Worm (Caenorhabditis elegans): ENCODE results near the gene mlc-2.
A peak's percentile ranks its signal among the peaks of the same experiment; 100 is the strongest.

mlc-2 gene

ce11 chrX:17479694-17480574 lies 23.5 kb upstream of the mlc-2 start (continued):
- TF ChIP-seq F49E8.2 (tag; optimal IDR thresholded peaks at IDR 0.05; ENCODE audit: borderline replicate concordance), result no peak
- no peak for TF ChIP-seq nhr-237 (tag; optimal IDR thresholded peaks at IDR 0.05)
- no peak; the same call in 1 of the 2 replicates for TF ChIP-seq daf-19 (GFP tag; conservative IDR thresholded peaks at IDR 0.05)
- no peak for TF ChIP-seq ztf-11 (tag; optimal IDR thresholded peaks at IDR 0.05)
- peak; percentile 58 for TF ChIP-seq ama-1 (optimal IDR thresholded peaks at IDR 0.05)
- TF ChIP-seq lin-1 (GFP tag; IDR thresholded peaks at IDR 0.05), result peak; percentile 9; the same call in 1 of the 2 replicates
- TF ChIP-seq F44E2.7 (GFP tag; IDR thresholded peaks at IDR 0.05), result no peak
- TF ChIP-seq egl-27 (tag; optimal IDR thresholded peaks at IDR 0.05), result peak; percentile 45
- peak; percentile 2 for TF ChIP-seq zfp-2 (tag; optimal IDR thresholded peaks at IDR 0.05)
- peak; percentile 94 for TF ChIP-seq hlh-30 (tag; optimal IDR thresholded peaks at IDR 0.05; ENCODE audit: insufficient read depth)
- TF ChIP-seq php-3 (GFP tag; IDR thresholded peaks at IDR 0.05), result 0 out of 2 replicates have a peak, but pooled peaks have one; percentile 29
- no peak for TF ChIP-seq lin-39 (tag; optimal IDR thresholded peaks at IDR 0.05)
- TF ChIP-seq F37D6.2 (tag; optimal IDR thresholded peaks at IDR 0.05), result peak; percentile 91
- peak; percentile 52; the same call in 1 of the 2 replicates for TF ChIP-seq vab-7 (GFP tag; IDR thresholded peaks at IDR 0.05)
- TF ChIP-seq dve-1 (tag; optimal IDR thresholded peaks at IDR 0.05; ENCODE audit: insufficient read depth), result peak; percentile 83
- TF ChIP-seq dmd-8 (GFP tag; IDR thresholded peaks at IDR 0.05), result no peak
- peak; percentile 54 to 93 for TF ChIP-seq daf-16 (GFP tag; optimal IDR thresholded peaks at IDR 0.05)
- TF ChIP-seq daf-16 (tag; optimal IDR thresholded peaks at IDR 0.05), result peak; percentile 78
- TF ChIP-seq dpl-1 (GFP tag; optimal IDR thresholded peaks at IDR 0.05), result peak; percentile 44
- peak; percentile 29 for TF ChIP-seq spr-3 (GFP tag; optimal IDR thresholded peaks at IDR 0.05)
- peak; percentile 67 to 82 for TF ChIP-seq lsy-2 (tag; optimal IDR thresholded peaks at IDR 0.05)
- TF ChIP-seq lir-3 (tag; optimal IDR thresholded peaks at IDR 0.05), result no peak
- TF ChIP-seq mdt-29 (GFP tag; IDR thresholded peaks at IDR 0.05), result peak; percentile 82
- no peak for TF ChIP-seq fos-1 (tag; optimal IDR thresholded peaks at IDR 0.05)
- TF ChIP-seq lin-38 (GFP tag; IDR thresholded peaks at IDR 0.05), result peak; percentile 41
- TF ChIP-seq nhr-77 (tag; optimal IDR thresholded peaks at IDR 0.05), result no peak
- no peak for TF ChIP-seq mxl-2 (GFP tag; conservative IDR thresholded peaks at IDR 0.05)
- TF ChIP-seq mxl-3 (GFP tag; optimal IDR thresholded peaks at IDR 0.05), result peak; percentile 96
- no peak for TF ChIP-seq ceh-82 (tag; optimal IDR thresholded peaks at IDR 0.05)
- peak; percentile 80 to 90 for TF ChIP-seq mdl-1 (tag; optimal IDR thresholded peaks at IDR 0.05)
- TF ChIP-seq lin-13 (GFP tag; optimal IDR thresholded peaks at IDR 0.05), result no peak
- TF ChIP-seq unc-130 (GFP tag; optimal IDR thresholded peaks at IDR 0.05), result no peak
- no peak for TF ChIP-seq F26F4.8 (GFP tag; conservative IDR thresholded peaks at IDR 0.05)
- peak; percentile 5 for TF ChIP-seq attf-4 (tag; optimal IDR thresholded peaks at IDR 0.05)
- no peak for TF ChIP-seq nhr-25 (tag; optimal IDR thresholded peaks at IDR 0.05; ENCODE audit: borderline replicate concordance, insufficient read depth)
- peak; percentile 83 for TF ChIP-seq ces-1 (GFP tag; optimal IDR thresholded peaks at IDR 0.05)
- TF ChIP-seq duxl-1 (tag; optimal IDR thresholded peaks at IDR 0.05; ENCODE audit: poor library complexity), result peak; percentile 21
- TF ChIP-seq unc-39 (tag; optimal IDR thresholded peaks at IDR 0.05), result no peak
- TF ChIP-seq rbr-2 (tag; optimal IDR thresholded peaks at IDR 0.05), result peak; percentile 93
- TF ChIP-seq nhr-10 (tag; optimal IDR thresholded peaks at IDR 0.05), result peak; percentile 27
- TF ChIP-seq daf-8 (GFP tag; IDR thresholded peaks at IDR 0.05), result no peak
